Worm (Caenorhabditis elegans) whole organism, late embryonic: ENCODE data around the gene tsp-1.

Experiments
- ama-1 ChIP-seq: fragments of 150-350 bp; optimal IDR thresholded peaks from 2 replicates; lab custom pipeline; 2014
- ceh-14 ChIP-seq: sonication (generic microtip); optimal IDR thresholded peaks from 2 replicates; lab custom pipeline; 2016; ENCODE audit warnings: missing genotype, missing genetic modification characterization, missing compliant biosample characterization
- ceh-18 ChIP-seq: sonication (generic microtip); optimal IDR thresholded peaks from 2 replicates; lab custom pipeline; 2016; ENCODE audit warnings: missing genetic modification characterization, missing compliant biosample characterization
- ceh-19 ChIP-seq: fragments of 200-800 bp; sonication (Bioruptor generic); optimal IDR thresholded peaks from 2 replicates; lab custom pipeline; 2018; ENCODE audit warnings: mild to moderate bottlenecking, missing genetic modification characterization, missing compliant biosample characterization
- ceh-2 ChIP-seq: sonication (generic microtip); optimal IDR thresholded peaks from 2 replicates; lab custom pipeline; 2016; ENCODE audit warnings: missing genotype, missing genetic modification characterization, missing compliant biosample characterization
- ceh-24 ChIP-seq: sonication (generic microtip); optimal IDR thresholded peaks from 2 replicates; lab custom pipeline; 2016; ENCODE audit warnings: mild to moderate bottlenecking, missing genetic modification characterization, missing compliant biosample characterization
- lim-6 ChIP-seq: sonication (generic microtip); optimal IDR thresholded peaks from 2 replicates; lab custom pipeline; 2016; ENCODE audit warnings: missing genetic modification characterization, missing compliant biosample characterization
- nhr-11 ChIP-seq: fragments of 150-350 bp; optimal IDR thresholded peaks from 2 replicates; lab custom pipeline; 2014; ENCODE audit warnings: missing biosample characterization, missing genetic modification characterization
- pag-3 ChIP-seq: sonication (generic microtip); optimal IDR thresholded peaks from 2 replicates; lab custom pipeline; 2016; ENCODE audit warnings: missing compliant biosample characterization, missing genetic modification characterization, borderline replicate concordance
- ref-2 ChIP-seq: sonication (generic microtip); optimal IDR thresholded peaks from 2 replicates; lab custom pipeline; 2016; ENCODE audit warnings: missing genetic modification characterization, missing compliant biosample characterization
- rnt-1 ChIP-seq: sonication (generic microtip); optimal IDR thresholded peaks from 2 replicates; lab custom pipeline; 2016; ENCODE audit warnings: missing genetic modification characterization, missing compliant biosample characterization
- sox-4 ChIP-seq: sonication (generic microtip); optimal IDR thresholded peaks from 2 replicates; lab custom pipeline; 2017; ENCODE audit warnings: mild to moderate bottlenecking, missing genetic modification characterization, inconsistent platforms, missing compliant biosample characterization
- tbx-2 ChIP-seq: sonication (generic microtip); optimal IDR thresholded peaks from 2 replicates; lab custom pipeline; 2016; ENCODE audit warnings: missing genetic modification characterization, missing compliant biosample characterization

DNA sequence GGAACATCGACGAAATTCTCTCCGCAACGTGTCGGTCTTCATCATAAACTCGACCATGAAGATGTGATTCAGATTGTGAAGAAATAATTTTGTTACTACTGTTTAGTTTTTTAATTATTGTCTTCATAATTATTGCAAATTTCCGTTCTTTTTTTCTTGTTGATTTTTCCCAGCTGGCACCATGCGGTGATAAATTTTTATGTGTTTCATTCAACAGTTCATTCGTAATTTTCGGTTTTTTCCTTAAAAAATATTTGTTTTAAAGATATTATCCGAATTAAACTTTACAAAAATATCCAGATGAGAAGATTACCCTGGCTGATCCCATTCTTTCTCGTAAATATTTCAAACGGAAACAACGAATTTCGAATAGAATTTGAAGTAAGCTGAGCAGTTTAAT lies 7.8 kb upstream of the tsp-1 start, which contains the start of gene C02F5.13:
- TF ChIP-seq nhr-11 (tag; lab: Kevin White, UChicago) (no peak), ama-1 (lab: Kevin White, UChicago) (no peak), ceh-19 (GFP tag; lab: Kevin White, UChicago) (no peak), ceh-14 (no peak), ceh-18 (tag; lab: Kevin White, UChicago) (no peak), ceh-24 (tag; lab: Kevin White, UChicago) (no peak), rnt-1 (tag; lab: Kevin White, UChicago) (no peak), ceh-2 (tag; lab: Kevin White, UChicago) (no peak), tbx-2 (no peak), ref-2 (no peak), lim-6 (tag; lab: Kevin White, UChicago) (no peak), pag-3 (tag; lab: Kevin White, UChicago) (no peak), sox-4 (tag; lab: Kevin White, UChicago) (no peak)
